Worm (Caenorhabditis elegans): ENCODE measurements around the gene dhgd-1.

Gene dhgd-1

ce11 chrII:11569213-11569868, 17.5 kb upstream of the dhgd-1 start, which contains the start of the genes F54D5.23 and F54D5.4:
Gene F54D5.23, minus strand, starts transcription at chrII:11569287.
Gene F54D5.4, plus strand, starts transcription at chrII:11569818.
- TF ChIP-seq W03F9.2 (tag; optimal IDR thresholded peaks at IDR 0.05) (no peak), him-1 (tag; optimal IDR thresholded peaks at IDR 0.05) (no peak), dao-5 (tag; optimal IDR thresholded peaks at IDR 0.05) (no peak)

DNA sequence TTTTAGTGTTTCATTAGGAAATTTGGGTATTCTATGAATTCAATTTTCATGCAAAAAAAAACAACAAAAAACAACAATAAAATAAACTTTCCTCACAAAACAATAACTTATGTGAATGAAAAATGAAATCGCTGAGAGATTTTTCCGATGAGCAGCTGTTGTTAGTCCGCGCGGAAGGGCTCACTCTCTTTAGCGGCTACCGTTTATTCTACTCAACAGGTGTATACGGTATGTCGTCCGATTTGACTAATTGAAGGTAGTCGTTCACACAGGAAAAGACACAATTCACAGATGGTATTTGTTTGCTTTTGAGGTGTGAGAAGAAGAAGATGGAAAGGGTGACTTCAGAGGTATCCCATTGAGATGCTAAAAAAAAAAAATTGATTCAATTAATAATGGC, 16.8 kb upstream of the dhgd-1 start:
- no peak for TF ChIP-seq dao-5 (tag; optimal IDR thresholded peaks at IDR 0.05)
- TF ChIP-seq W03F9.2 (tag; optimal IDR thresholded peaks at IDR 0.05): no peak
- TF ChIP-seq him-1 (tag; optimal IDR thresholded peaks at IDR 0.05): no peak

DNA sequence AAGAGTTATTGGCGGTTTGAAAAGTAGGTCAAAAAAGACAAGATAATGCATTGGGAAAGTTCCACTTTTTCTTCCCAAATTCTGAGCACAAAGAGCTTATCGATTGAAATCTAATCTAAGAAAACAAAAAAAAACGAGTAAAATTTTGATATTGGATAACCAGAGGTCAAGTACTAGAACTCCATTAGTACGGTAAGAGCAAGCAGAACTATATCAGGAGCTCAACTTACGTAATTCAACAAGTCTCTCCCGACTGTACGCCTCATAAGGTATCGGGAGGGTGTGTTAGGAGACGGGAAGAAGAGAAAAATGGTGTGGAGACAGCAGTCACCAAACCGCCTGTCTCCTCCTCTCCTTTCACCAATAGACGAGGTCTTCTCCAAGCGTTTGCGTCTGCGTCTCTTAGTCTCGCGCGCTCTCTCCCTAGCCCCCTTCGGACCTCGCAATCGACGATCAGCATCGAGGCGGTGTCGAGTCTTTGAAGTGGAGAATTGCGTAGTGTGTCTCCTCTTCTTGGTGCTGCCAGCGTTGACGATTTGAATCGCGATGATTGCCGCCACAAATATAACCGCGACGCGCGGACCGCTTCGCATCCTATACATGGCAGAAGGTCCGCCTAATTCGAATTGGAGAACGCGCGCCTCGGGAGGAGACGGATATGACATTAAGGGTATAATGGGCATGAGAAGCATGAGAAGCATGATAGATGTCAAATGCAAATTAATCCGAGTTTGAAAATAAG, 15.3 kb upstream of the dhgd-1 start, which contains the start of gene F54D5.5:
Gene F54D5.5, minus strand, starts transcription at position 51 of the 742 bp plus-strand sequence.
- TF ChIP-seq W03F9.2 (tag; optimal IDR thresholded peaks at IDR 0.05): no peak
- no peak for TF ChIP-seq dao-5 (tag; optimal IDR thresholded peaks at IDR 0.05)
- no peak for TF ChIP-seq him-1 (tag; optimal IDR thresholded peaks at IDR 0.05)

DNA sequence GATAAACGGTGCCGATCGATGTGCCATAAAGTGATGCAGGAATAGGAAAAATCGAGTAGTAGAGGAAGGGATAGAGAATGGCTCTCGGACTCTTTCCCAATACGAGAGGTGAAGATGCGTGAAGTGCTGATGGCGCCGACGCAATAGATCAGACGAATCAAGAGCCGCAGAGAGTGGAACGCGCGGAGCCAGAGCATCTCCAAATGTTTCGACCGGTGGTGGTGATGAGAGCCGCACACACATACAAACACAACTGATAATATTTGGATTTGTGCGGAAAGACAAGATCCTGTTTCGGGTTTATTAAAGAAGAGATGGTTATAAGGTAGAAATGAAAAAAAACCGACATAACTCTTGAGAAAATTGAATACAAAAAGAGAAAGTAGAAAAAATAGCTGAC, 12.2 kb upstream of the dhgd-1 start, which contains the start of gene F54D5.15:
Gene F54D5.15, minus strand, starts transcription at position 101 of the 400 bp plus-strand sequence.
- TF ChIP-seq W03F9.2 (tag; optimal IDR thresholded peaks at IDR 0.05): no peak
- no peak for TF ChIP-seq dao-5 (tag; optimal IDR thresholded peaks at IDR 0.05)
- TF ChIP-seq him-1 (tag; optimal IDR thresholded peaks at IDR 0.05): no peak

DNA sequence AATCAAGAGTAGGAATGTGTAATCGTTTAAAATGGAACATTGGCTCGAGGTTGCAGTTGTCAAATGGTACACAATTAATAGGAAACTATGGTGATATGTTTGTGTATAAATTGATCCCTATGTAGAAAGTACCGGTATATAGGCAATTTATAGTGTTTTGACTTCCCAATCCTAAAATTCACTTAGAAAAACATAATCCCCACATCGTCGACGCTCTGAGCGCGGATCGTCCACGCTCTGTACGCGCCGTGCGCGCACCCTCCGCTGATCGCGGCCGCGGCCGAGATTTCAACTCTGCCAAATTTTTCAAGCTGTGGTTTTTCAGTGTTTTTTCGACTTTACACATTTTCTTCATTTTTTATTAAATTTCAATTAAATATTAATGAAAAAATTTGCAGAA, 4.5 kb upstream of the dhgd-1 start, which contains the start of gene F54D5.17:
Gene F54D5.17, plus strand, starts transcription at position 301 of the 400 bp plus-strand sequence.
- no peak for TF ChIP-seq W03F9.2 (tag; optimal IDR thresholded peaks at IDR 0.05)
- TF ChIP-seq dao-5 (tag; optimal IDR thresholded peaks at IDR 0.05): no peak
- TF ChIP-seq him-1 (tag; optimal IDR thresholded peaks at IDR 0.05): no peak

ce11 chrII:11555634-11556033, 3.8 kb upstream of the dhgd-1 start, which contains the start of gene F54D5.24:
Gene F54D5.24, plus strand, starts transcription at chrII:11555949.
- TF ChIP-seq dao-5 (tag; optimal IDR thresholded peaks at IDR 0.05): no peak

DNA sequence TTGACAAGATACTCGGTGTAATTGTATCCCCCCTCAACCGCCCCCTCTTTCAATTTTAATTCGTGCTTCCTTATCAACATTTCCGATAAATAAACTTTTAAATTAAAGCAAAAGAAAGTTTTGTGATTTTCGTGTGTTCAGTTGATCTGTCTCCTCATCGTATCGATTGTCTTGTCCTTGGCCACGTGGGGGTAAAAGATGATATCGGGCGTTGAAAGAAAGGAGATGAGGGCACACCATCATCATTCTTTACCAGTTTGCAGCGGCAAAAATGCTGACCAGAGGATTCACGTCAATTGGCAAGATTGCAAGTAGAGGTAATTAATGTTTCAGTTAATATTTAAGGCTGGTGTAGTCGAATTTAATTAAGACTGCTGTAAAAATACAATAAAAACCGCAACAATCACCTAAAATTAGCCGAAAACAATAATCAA, 4.6 kb downstream of the dhgd-1 start, which contains the start of gene F54D5.7:
Gene F54D5.7, plus strand, starts transcription at position 264 of the 434 bp plus-strand sequence.
- TF ChIP-seq W03F9.2 (tag; optimal IDR thresholded peaks at IDR 0.05) (peak; percentile 30), dao-5 (tag; optimal IDR thresholded peaks at IDR 0.05) (no peak)

- TF ChIP-seq W03F9.2 (tag; optimal IDR thresholded peaks at IDR 0.05) (no peak), dao-5 (tag; optimal IDR thresholded peaks at IDR 0.05) (no peak), him-1 (tag; optimal IDR thresholded peaks at IDR 0.05) (no peak)
These were observed 5.9 kb downstream of the dhgd-1 start for ce11 chrII:11545952-11546325.

DNA sequence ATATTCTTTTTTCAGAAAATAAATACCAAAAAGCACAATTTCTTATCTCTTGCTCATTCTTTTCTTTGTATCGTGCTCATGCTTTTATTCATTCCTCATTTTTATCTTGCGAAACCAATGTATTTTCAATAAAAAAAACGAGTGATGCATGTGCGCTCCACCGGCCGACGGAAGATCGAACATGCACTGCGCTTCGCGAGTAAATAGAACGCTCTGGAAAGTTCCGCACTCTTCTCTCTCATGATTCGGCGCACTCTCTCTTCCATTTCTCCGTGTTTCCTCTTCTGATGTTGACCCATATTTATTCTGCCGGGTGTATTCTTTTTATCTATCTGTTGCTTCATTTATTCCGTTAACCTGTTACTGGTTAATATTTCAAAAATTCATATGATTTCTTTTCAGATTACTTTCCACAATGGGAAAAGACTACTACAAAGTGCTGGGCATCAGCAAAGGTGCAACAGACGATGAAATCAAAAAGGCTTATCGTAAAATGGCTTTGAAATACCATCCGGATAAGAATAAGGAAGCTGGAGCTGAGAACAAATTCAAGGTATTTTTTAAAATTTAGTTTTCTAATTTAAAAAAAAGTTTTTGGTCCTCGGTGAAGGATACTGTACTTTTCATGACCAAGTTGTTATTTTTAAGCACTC, 6.5 kb downstream of the dhgd-1 start, which contains the start of gene dnj-13:
Gene dnj-13, plus strand, starts transcription at position 403 of the 653 bp plus-strand sequence.
- TF ChIP-seq dao-5 (tag; optimal IDR thresholded peaks at IDR 0.05) (peak; percentile 36), him-1 (tag; optimal IDR thresholded peaks at IDR 0.05) (peak; percentile 73), W03F9.2 (tag; optimal IDR thresholded peaks at IDR 0.05) (peak; percentile 83)

DNA sequence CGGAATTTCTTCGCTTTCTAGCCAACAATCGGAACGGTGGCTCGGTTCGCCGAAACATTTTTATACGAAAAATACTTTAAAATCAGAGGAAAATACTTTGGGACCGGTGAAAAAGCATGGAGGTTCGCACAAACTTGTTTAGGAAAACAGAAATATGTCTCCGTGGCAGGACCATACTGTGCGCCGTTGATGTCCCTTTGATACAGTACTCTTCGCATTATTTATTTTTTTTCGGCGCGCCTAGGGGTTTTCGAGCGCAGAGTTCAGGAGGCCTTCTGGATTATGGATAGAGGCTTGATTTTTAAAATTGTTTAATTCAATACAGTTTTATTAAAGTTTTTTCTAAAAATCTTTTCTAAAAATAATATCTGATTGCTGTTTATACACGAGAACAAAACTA, 7.2 kb downstream of the dhgd-1 start, which contains the start of gene F54D5.9:
Gene F54D5.9, minus strand, starts transcription at position 115 of the 400 bp plus-strand sequence.
- TF ChIP-seq W03F9.2 (tag; optimal IDR thresholded peaks at IDR 0.05): no peak
- no peak for TF ChIP-seq him-1 (tag; optimal IDR thresholded peaks at IDR 0.05)
- TF ChIP-seq dao-5 (tag; optimal IDR thresholded peaks at IDR 0.05): no peak

ce11 chrII:11542958-11543357, 8.9 kb downstream of the dhgd-1 start:
- TF ChIP-seq dao-5 (tag; optimal IDR thresholded peaks at IDR 0.05): no peak
- TF ChIP-seq him-1 (tag; optimal IDR thresholded peaks at IDR 0.05): no peak
- no peak for TF ChIP-seq W03F9.2 (tag; optimal IDR thresholded peaks at IDR 0.05)

- TF ChIP-seq W03F9.2 (tag; optimal IDR thresholded peaks at IDR 0.05) (no peak), dao-5 (tag; optimal IDR thresholded peaks at IDR 0.05) (no peak), him-1 (tag; optimal IDR thresholded peaks at IDR 0.05) (no peak)
These were observed 9.5 kb downstream of the dhgd-1 start, which contains the start of gene gtf-2E2 for ce11 chrII:11542385-11542784. Gene gtf-2E2, minus strand, starts transcription at chrII:11542495.

ce11 chrII:11538741-11539140, 13.1 kb downstream of the dhgd-1 start, which contains the start of gene Y62F5A.9:
Gene Y62F5A.9, minus strand, starts transcription at chrII:11538841.
- no peak for TF ChIP-seq W03F9.2 (tag; optimal IDR thresholded peaks at IDR 0.05)
- TF ChIP-seq dao-5 (tag; optimal IDR thresholded peaks at IDR 0.05): no peak
- no peak for TF ChIP-seq him-1 (tag; optimal IDR thresholded peaks at IDR 0.05)
